Worm (Caenorhabditis elegans) whole organism, L4 larva: ENCODE results near the gene srd-3.

Experiments
- D1046.2 ChIP-seq: fragments of 200-800 bp; sonication (Bioruptor generic); IDR thresholded peaks from 2 replicates; pipeline ENCODE4 v1.3.6; 2022; ENCODE audit warnings: missing genetic modification characterization, missing compliant biosample characterization
- F26F4.8 ChIP-seq: fragments of 200-800 bp; sonication (Bioruptor generic); conservative IDR thresholded peaks from 2 replicates; pipeline ENCODE4 v1.3.6; 2022; ENCODE audit warnings: missing genetic modification characterization, missing compliant biosample characterization
- F44E2.7 ChIP-seq: fragments of 200-800 bp; sonication (Bioruptor generic); IDR thresholded peaks from 2 replicates; pipeline ENCODE4 v2.1.2; 2022; ENCODE audit warnings: missing genetic modification characterization, missing compliant biosample characterization
- F49E8.2 ChIP-seq: sonication (generic microtip); optimal IDR thresholded peaks from 2 replicates; lab custom pipeline; 2016; ENCODE audit warnings: missing compliant biosample characterization, mild to moderate bottlenecking, missing genetic modification characterization, borderline replicate concordance
- Y105C5A.15 ChIP-seq: fragments of 200-800 bp; sonication (Bioruptor generic); IDR thresholded peaks from 2 replicates; pipeline ENCODE4 v1.3.6; 2022; ENCODE audit warnings: missing genetic modification characterization, missing compliant biosample characterization
- Y75B8A.6 ChIP-seq: fragments of 200-800 bp; sonication (Bioruptor generic); IDR thresholded peaks from 2 replicates; pipeline ENCODE4 v1.3.6; 2022; ENCODE audit warnings: missing genetic modification reagents, missing genetic modification characterization, missing compliant biosample characterization
- aha-1 ChIP-seq: fragments of 150-350 bp; peaks from one replicate; lab custom pipeline; 2014; ENCODE audit warnings: missing biosample characterization, missing genetic modification characterization
- ama-1 ChIP-seq: fragments of 150-350 bp; optimal IDR thresholded peaks from 2 replicates; lab custom pipeline; 2014; ENCODE audit warnings: inconsistent platforms, mixed read lengths
- ceh-28 ChIP-seq: fragments of 150-350 bp; optimal IDR thresholded peaks from 2 replicates; lab custom pipeline; 2014; ENCODE audit warnings: missing biosample characterization, missing genetic modification reagents, missing genetic modification characterization
- ceh-32 ChIP-seq: sonication (generic microtip); optimal IDR thresholded peaks from 2 replicates; lab custom pipeline; 2016; ENCODE audit warnings: mild to moderate bottlenecking, missing genetic modification characterization, missing compliant biosample characterization; ENCODE audit not compliant: poor library complexity
- ceh-62 ChIP-seq: sonication (generic microtip); optimal IDR thresholded peaks from 2 replicates; lab custom pipeline; 2017; ENCODE audit warnings: missing biosample characterization, missing genetic modification characterization
- ceh-82 ChIP-seq: sonication (generic microtip); optimal IDR thresholded peaks from 2 replicates; lab custom pipeline; 2017; ENCODE audit warnings: missing biosample characterization, missing genetic modification characterization
- ces-1 ChIP-seq: fragments of 150-350 bp; sonication (generic microtip); optimal IDR thresholded peaks from 4 replicates; lab custom pipeline; 2014; ENCODE audit warnings: missing biosample characterization, missing genetic modification reagents, missing genetic modification characterization
- ctbp-1 ChIP-seq: fragments of 200-800 bp; sonication (Bioruptor generic); IDR thresholded peaks from 2 replicates; pipeline ENCODE4 v1.3.6; 2022; ENCODE audit warnings: missing genetic modification reagents, missing genetic modification characterization, missing compliant biosample characterization
- daf-12 ChIP-seq: fragments of 150-350 bp; optimal IDR thresholded peaks from 2 replicates; lab custom pipeline; 2014; ENCODE audit warnings: missing biosample characterization, missing genetic modification reagents, missing genetic modification characterization
- daf-8 ChIP-seq: fragments of 200-800 bp; sonication (Bioruptor generic); IDR thresholded peaks from 2 replicates; pipeline ENCODE4 v1.3.6; 2022; ENCODE audit warnings: missing genetic modification characterization, missing compliant biosample characterization
- dve-1 ChIP-seq: sonication (generic microtip); optimal IDR thresholded peaks from 2 replicates; lab custom pipeline; 2017; ENCODE audit warnings: antibody characterized with exemption, mild to moderate bottlenecking, missing genetic modification characterization, missing compliant biosample characterization; ENCODE audit not compliant: insufficient read depth
- egl-27 ChIP-seq: sonication (generic microtip); optimal IDR thresholded peaks from 3 replicates; lab custom pipeline; 2017; ENCODE audit warnings: missing biosample characterization, missing genetic modification reagents, missing genetic modification characterization
- egl-43 ChIP-seq: fragments of 200-800 bp; sonication (Bioruptor generic); IDR thresholded peaks from 2 replicates; pipeline ENCODE4 v1.3.6; 2022; ENCODE audit warnings: missing genetic modification reagents, missing genetic modification characterization, missing compliant biosample characterization
- fkh-10 ChIP-seq: fragments of 150-350 bp; optimal IDR thresholded peaks from 2 replicates; lab custom pipeline; 2014; ENCODE audit warnings: missing biosample characterization, missing genetic modification reagents, missing genetic modification characterization
- fos-1 ChIP-seq: fragments of 150-350 bp; optimal IDR thresholded peaks from 2 replicates; lab custom pipeline; 2014; ENCODE audit warnings: missing biosample characterization, missing genetic modification characterization
- hlh-11 ChIP-seq: fragments of 200-800 bp; sonication (Bioruptor generic); optimal IDR thresholded peaks from 2 replicates; lab custom pipeline; 2018; ENCODE audit warnings: mild to moderate bottlenecking, missing genetic modification characterization, missing compliant biosample characterization
- hlh-30 ChIP-seq: sonication (generic microtip); optimal IDR thresholded peaks from 2 replicates; lab custom pipeline; 2017; ENCODE audit warnings: antibody characterized with exemption, mild to moderate bottlenecking, missing genetic modification characterization, missing compliant biosample characterization; ENCODE audit not compliant: insufficient read depth
- lim-7 ChIP-seq: fragments of 200-800 bp; sonication (Bioruptor generic); IDR thresholded peaks from 2 replicates; pipeline ENCODE4 v1.3.6; 2022; ENCODE audit warnings: missing genetic modification characterization, missing compliant biosample characterization
- lin-1 ChIP-seq: fragments of 200-800 bp; sonication (Bioruptor generic); IDR thresholded peaks from 2 replicates; pipeline ENCODE4 v1.3.6; 2022; ENCODE audit warnings: missing genetic modification reagents, missing genetic modification characterization, missing compliant biosample characterization
- lin-29 ChIP-seq: fragments of 200-800 bp; sonication (Bioruptor generic); IDR thresholded peaks from 2 replicates; pipeline ENCODE4 v1.3.6; 2022; ENCODE audit warnings: missing genetic modification reagents, missing genetic modification characterization, missing compliant biosample characterization
- lin-38 ChIP-seq: fragments of 200-800 bp; sonication (Bioruptor generic); IDR thresholded peaks from 2 replicates; pipeline ENCODE4 v1.3.6; 2022; ENCODE audit warnings: missing genetic modification reagents, missing genetic modification characterization, missing compliant biosample characterization
- lin-39 ChIP-seq: fragments of 150-350 bp; optimal IDR thresholded peaks from 2 replicates; lab custom pipeline; 2014; ENCODE audit warnings: missing biosample characterization, missing genetic modification reagents, missing genetic modification characterization
- lir-3 ChIP-seq: sonication (generic microtip); optimal IDR thresholded peaks from 2 replicates; lab custom pipeline; 2016; ENCODE audit warnings: mild to moderate bottlenecking, missing genetic modification characterization, missing compliant biosample characterization
- mdt-29 ChIP-seq: fragments of 200-800 bp; sonication (Bioruptor generic); IDR thresholded peaks from 2 replicates; pipeline ENCODE4 v1.3.6; 2022; ENCODE audit warnings: missing genetic modification reagents, missing genetic modification characterization, missing compliant biosample characterization
- mep-1 ChIP-seq: fragments of 150-350 bp; sonication (generic microtip); optimal IDR thresholded peaks from 3 replicates; lab custom pipeline; 2014; ENCODE audit warnings: missing biosample characterization, missing genetic modification characterization
- mxl-3 ChIP-seq: fragments of 200-800 bp; sonication (Bioruptor generic); optimal IDR thresholded peaks from 2 replicates; lab custom pipeline; 2018; ENCODE audit warnings: mild to moderate bottlenecking, missing genetic modification characterization, missing compliant biosample characterization
- nhr-10 ChIP-seq: fragments of 150-350 bp; optimal IDR thresholded peaks from 2 replicates; lab custom pipeline; 2014; ENCODE audit warnings: missing biosample characterization, missing genetic modification characterization
- nhr-102 ChIP-seq: sonication (generic microtip); optimal IDR thresholded peaks from 2 replicates; lab custom pipeline; 2016; ENCODE audit warnings: mild to moderate bottlenecking, missing genetic modification characterization, moderate library complexity, missing compliant biosample characterization
- nhr-11 ChIP-seq: fragments of 150-350 bp; optimal IDR thresholded peaks from 2 replicates; lab custom pipeline; 2014; ENCODE audit warnings: missing biosample characterization, missing genetic modification characterization
- nhr-111 ChIP-seq: fragments of 200-800 bp; sonication (Bioruptor generic); optimal IDR thresholded peaks from 2 replicates; lab custom pipeline; 2018; ENCODE audit warnings: mild to moderate bottlenecking, missing genetic modification characterization, missing compliant biosample characterization
- nhr-28 ChIP-seq: fragments of 150-350 bp; optimal IDR thresholded peaks from 2 replicates; lab custom pipeline; 2014; ENCODE audit warnings: missing biosample characterization, missing genetic modification characterization
- nhr-42 ChIP-seq: fragments of 200-800 bp; sonication (Bioruptor generic); IDR thresholded peaks from 2 replicates; pipeline ENCODE4 v1.3.6; 2022; ENCODE audit warnings: missing genetic modification characterization, missing compliant biosample characterization
- nhr-6 ChIP-seq: fragments of 150-350 bp; optimal IDR thresholded peaks from 2 replicates; lab custom pipeline; 2014; ENCODE audit warnings: missing biosample characterization, missing genetic modification characterization
- pqm-1 ChIP-seq: sonication (generic microtip); optimal IDR thresholded peaks from 2 replicates; lab custom pipeline; 2017; ENCODE audit warnings: missing biosample characterization, missing genetic modification characterization
- saeg-2 ChIP-seq: fragments of 200-800 bp; sonication (Bioruptor generic); IDR thresholded peaks from 2 replicates; pipeline ENCODE4 v1.3.6; 2022; ENCODE audit warnings: missing genetic modification reagents, missing genetic modification characterization, missing compliant biosample characterization
- set-16 ChIP-seq: fragments of 200-800 bp; sonication (Bioruptor generic); IDR thresholded peaks from 2 replicates; pipeline ENCODE4 v1.3.6; 2022; ENCODE audit warnings: missing genetic modification reagents, missing genetic modification characterization, missing compliant biosample characterization
- snpc-4 ChIP-seq: fragments of 150-350 bp; optimal IDR thresholded peaks from 2 replicates; lab custom pipeline; 2014; ENCODE audit warnings: missing biosample characterization, missing genetic modification characterization
- spr-1 ChIP-seq: sonication (generic microtip); optimal IDR thresholded peaks from 2 replicates; lab custom pipeline; 2016; ENCODE audit warnings: mild to moderate bottlenecking, missing genetic modification characterization, missing compliant biosample characterization
- tra-1 ChIP-seq: fragments of 200-800 bp; sonication (Bioruptor generic); IDR thresholded peaks from 2 replicates; pipeline ENCODE4 v1.3.6; 2022; ENCODE audit warnings: missing genetic modification reagents, missing genetic modification characterization, missing compliant biosample characterization
- unc-130 ChIP-seq: sonication (generic microtip); optimal IDR thresholded peaks from 2 replicates; lab custom pipeline; 2016; ENCODE audit warnings: missing genetic modification reagents, missing genetic modification characterization, missing compliant biosample characterization
- unc-39 ChIP-seq: sonication (generic microtip); optimal IDR thresholded peaks from 2 replicates; lab custom pipeline; 2017; ENCODE audit warnings: missing biosample characterization, missing genetic modification characterization
- unc-62 ChIP-seq, 3 experiments: fragments of 150-350 bp in 1 of 3; sonication (generic microtip); optimal IDR thresholded peaks in 2 of 3; peaks in 1 of 3; 1 replicate in 1 of 3; 2 replicates in 2 of 3; lab custom pipeline; 2014 to 2017; ENCODE audit warnings: missing biosample characterization in 3 of 3, missing genetic modification characterization in 3 of 3, missing genetic modification reagents in 3 of 3, missing genotype in 1 of 3
- zfp-2 ChIP-seq: sonication (generic microtip); optimal IDR thresholded peaks from 2 replicates; lab custom pipeline; 2016; ENCODE audit warnings: mild to moderate bottlenecking, missing genetic modification characterization, missing compliant biosample characterization
- zip-11 ChIP-seq: fragments of 200-800 bp; sonication (Bioruptor generic); IDR thresholded peaks from 2 replicates; pipeline ENCODE4 v1.3.6; 2022; ENCODE audit warnings: missing genetic modification characterization, missing compliant biosample characterization

Gene srd-3

ce11 chrII:162182-162581 is 33.4 kb upstream of the srd-3 start, which contains the start of gene etr-1 (continued):
- TF ChIP-seq nhr-42 (GFP tag; lab: Robert Waterston, UW) (0 out of 2 replicates have a peak, but pooled peaks have one; percentile 11), mep-1 (tag; lab: Kevin White, UChicago) (peak; percentile 16), daf-12 (tag; lab: Kevin White, UChicago) (no peak), ctbp-1 (GFP tag; lab: Robert Waterston, UW) (no peak), spr-1 (no peak), ces-1 (GFP tag; lab: Kevin White, UChicago) (no peak), unc-62 (GFP tag; optimal IDR thresholded peaks at IDR 0.05 in 1 of 2; lab: Kevin White, UChicago) (peak in 1 of 2 experiments; percentile 13), unc-62 (tag; optimal IDR thresholded peaks at IDR 0.05; lab: Kevin White, UChicago) (no peak), egl-27 (tag; lab: Kevin White, UChicago) (no peak), ceh-32 (tag; lab: Kevin White, UChicago) (no peak), mdt-29 (GFP tag; lab: Robert Waterston, UW) (no peak), ceh-28 (no peak), Y75B8A.6 (GFP tag; lab: Robert Waterston, UW) (no peak), zfp-2 (tag; lab: Kevin White, UChicago) (no peak), dve-1 (tag; lab: Kevin White, UChicago) (peak; percentile 88), ceh-82 (no peak), nhr-10 (tag; lab: Kevin White, UChicago) (no peak), saeg-2 (GFP tag; lab: Robert Waterston, UW) (no peak), nhr-6 (tag; lab: Kevin White, UChicago) (peak; percentile 47), F49E8.2 (no peak), nhr-102 (tag; lab: Kevin White, UChicago) (no peak), F26F4.8 (GFP tag; lab: Robert Waterston, UW) (no peak), snpc-4 (no peak), aha-1 (peak; percentile 37), unc-130 (GFP tag; lab: Kevin White, UChicago) (no peak), daf-8 (GFP tag; lab: Robert Waterston, UW) (no peak), nhr-28 (peak; percentile 92), nhr-111 (GFP tag; lab: Kevin White, UChicago) (no peak), lir-3 (tag; lab: Kevin White, UChicago) (no peak), set-16 (GFP tag; lab: Robert Waterston, UW) (no peak), lim-7 (GFP tag; lab: Robert Waterston, UW) (no peak), lin-1 (GFP tag; lab: Robert Waterston, UW) (peak; percentile 70), lin-39 (no peak), unc-39 (no peak), zip-11 (GFP tag; lab: Robert Waterston, UW) (no peak), hlh-30 (tag; lab: Kevin White, UChicago) (peak; percentile 46), ceh-62 (tag; lab: Kevin White, UChicago) (no peak)

- no peak for TF ChIP-seq pqm-1 (tag; lab: Kevin White, UChicago)
- TF ChIP-seq hlh-11: peak; percentile 45
- peak; percentile 8 for TF ChIP-seq mxl-3 (GFP tag; lab: Kevin White, UChicago)
- TF ChIP-seq aha-1: no peak
Observed at ce11 chrII:161275-161674, 32.4 kb upstream of the srd-3 start.

ce11 chrII:160561-161123 is 31.8 kb upstream of the srd-3 start:
- no peak for TF ChIP-seq nhr-28
- TF ChIP-seq aha-1: peak; percentile 95
- TF ChIP-seq fkh-10 (GFP tag; lab: Kevin White, UChicago): no peak
- no peak for TF ChIP-seq lin-38 (GFP tag; lab: Robert Waterston, UW)
- TF ChIP-seq hlh-30 (tag; lab: Kevin White, UChicago): peak; percentile 28
- TF ChIP-seq ama-1: no peak
- no peak for TF ChIP-seq Y105C5A.15 (GFP tag; lab: Robert Waterston, UW)
- no peak for TF ChIP-seq F44E2.7
- TF ChIP-seq nhr-10 (tag; lab: Kevin White, UChicago): no peak
- TF ChIP-seq D1046.2 (GFP tag; lab: Robert Waterston, UW): no peak
- TF ChIP-seq lin-39: no peak
- 0 out of 2 replicates have a peak, but pooled peaks have one; percentile 29 for TF ChIP-seq egl-43 (GFP tag; lab: Robert Waterston, UW)
- no peak for TF ChIP-seq lir-3 (tag; lab: Kevin White, UChicago)
- no peak for TF ChIP-seq fos-1
- TF ChIP-seq nhr-11 (tag; lab: Kevin White, UChicago): peak; percentile 76
- no peak for TF ChIP-seq daf-12 (tag; lab: Kevin White, UChicago)
- no peak for TF ChIP-seq lin-29 (GFP tag; lab: Robert Waterston, UW)
- TF ChIP-seq tra-1 (GFP tag; lab: Robert Waterston, UW): no peak
